Worm (Caenorhabditis elegans) whole organism, young adult: ENCODE data around the gene F38A6.4.

Experiments
- B0019.2 ChIP-seq: fragments of 200-800 bp; sonication (Bioruptor generic); conservative IDR thresholded peaks from 2 replicates; pipeline ENCODE4 v1.3.6; 2022; ENCODE audit warnings: missing genetic modification reagents, missing genetic modification characterization, missing compliant biosample characterization
- B0035.1 ChIP-seq: sonication (generic microtip); optimal IDR thresholded peaks from 2 replicates; lab custom pipeline; 2016; ENCODE audit warnings: missing genetic modification characterization, mild to moderate bottlenecking, missing compliant biosample characterization, missing genotype, missing genetic modification reagents
- B0261.1 ChIP-seq: sonication (generic microtip); optimal IDR thresholded peaks from 2 replicates; lab custom pipeline; 2016; ENCODE audit warnings: mild to moderate bottlenecking, missing genetic modification characterization, moderate library complexity, missing compliant biosample characterization
- D2030.7 ChIP-seq: fragments of 200-800 bp; sonication (Bioruptor generic); IDR thresholded peaks from 2 replicates; pipeline ENCODE4 v1.3.6; 2022; ENCODE audit warnings: missing genetic modification reagents, missing genetic modification characterization, missing compliant biosample characterization
- F10E7.11 ChIP-seq: sonication (generic microtip); optimal IDR thresholded peaks from 2 replicates; lab custom pipeline; 2017; ENCODE audit warnings: mild to moderate bottlenecking, missing genetic modification characterization, moderate library complexity, missing compliant biosample characterization
- F37B4.10 ChIP-seq: fragments of 200-800 bp; sonication (Bioruptor generic); IDR thresholded peaks from 2 replicates; pipeline ENCODE4 v1.3.6; 2022; ENCODE audit warnings: missing genetic modification characterization, missing compliant biosample characterization
- F52B5.7 ChIP-seq: sonication (generic microtip); optimal IDR thresholded peaks from 2 replicates; lab custom pipeline; 2016; ENCODE audit warnings: mild to moderate bottlenecking, missing genetic modification characterization, missing compliant biosample characterization
- K11D2.4 ChIP-seq: fragments of 200-800 bp; sonication (Bioruptor generic); IDR thresholded peaks from 2 replicates; pipeline ENCODE4 v1.3.6; 2022; ENCODE audit warnings: missing genetic modification reagents, missing genetic modification characterization, missing compliant biosample characterization
- K12H6.12 ChIP-seq: fragments of 200-800 bp; sonication (Bioruptor generic); optimal IDR thresholded peaks from 2 replicates; lab custom pipeline; 2018; ENCODE audit warnings: mild to moderate bottlenecking, missing genetic modification characterization, missing compliant biosample characterization
- Y53F4B.3 ChIP-seq: fragments of 200-800 bp; sonication (Bioruptor generic); IDR thresholded peaks from 2 replicates; pipeline ENCODE4 v1.3.6; 2022; ENCODE audit warnings: missing genetic modification reagents, missing genetic modification characterization, missing compliant biosample characterization
- akir-1 ChIP-seq: fragments of 200-800 bp; sonication (Bioruptor generic); optimal IDR thresholded peaks from 2 replicates; lab custom pipeline; 2018; ENCODE audit warnings: mild to moderate bottlenecking, missing genetic modification characterization, moderate library complexity, missing compliant biosample characterization
- aptf-2 ChIP-seq: fragments of 200-800 bp; sonication (Bioruptor generic); conservative IDR thresholded peaks from 2 replicates; pipeline ENCODE4 v1.3.6; 2022; ENCODE audit warnings: missing genetic modification reagents, missing genetic modification characterization, missing compliant biosample characterization
- aptf-3 ChIP-seq: fragments of 200-800 bp; sonication (Bioruptor generic); IDR thresholded peaks from 2 replicates; pipeline ENCODE4 v1.3.6; 2022; ENCODE audit warnings: missing genetic modification characterization, missing compliant biosample characterization
- athp-1 ChIP-seq: sonication (generic microtip); optimal IDR thresholded peaks from 2 replicates; lab custom pipeline; 2017; ENCODE audit warnings: mild to moderate bottlenecking, missing genetic modification characterization, missing compliant biosample characterization
- attf-5 ChIP-seq: fragments of 200-800 bp; sonication (Bioruptor generic); optimal IDR thresholded peaks from 2 replicates; lab custom pipeline; 2018; ENCODE audit warnings: mild to moderate bottlenecking, missing genetic modification characterization, missing compliant biosample characterization
- cebp-1 ChIP-seq, 2 experiments: fragments of 200-800 bp in 1 of 2; sonication (Bioruptor generic) in 1 of 2; sonication (generic microtip) in 1 of 2; IDR thresholded peaks in 1 of 2; optimal IDR thresholded peaks in 1 of 2; 2 replicates each; pipeline versions ENCODE4 v1.3.6 to Lab custom; 2017 to 2022; ENCODE audit warnings: missing compliant biosample characterization in 2 of 2, missing genetic modification characterization in 2 of 2, mild to moderate bottlenecking in 1 of 2, missing genetic modification reagents in 1 of 2, moderate library complexity in 1 of 2
- ceh-79 ChIP-seq: sonication (generic microtip); optimal IDR thresholded peaks from 2 replicates; lab custom pipeline; 2017; ENCODE audit warnings: mild to moderate bottlenecking, missing genetic modification characterization, missing compliant biosample characterization
- ceh-91 ChIP-seq: fragments of 200-800 bp; sonication (Bioruptor generic); IDR thresholded peaks from 2 replicates; pipeline ENCODE4 v1.3.6; 2022; ENCODE audit warnings: missing genetic modification reagents, missing genetic modification characterization, missing compliant biosample characterization
- dox-1 ChIP-seq: fragments of 200-800 bp; sonication (Bioruptor generic); IDR thresholded peaks from 2 replicates; pipeline ENCODE4 v1.3.6; 2022; ENCODE audit warnings: missing genetic modification reagents, missing genetic modification characterization, missing compliant biosample characterization
- dpff-1 ChIP-seq: sonication (generic microtip); optimal IDR thresholded peaks from 2 replicates; lab custom pipeline; 2017; ENCODE audit warnings: mild to moderate bottlenecking, missing genetic modification characterization, missing compliant biosample characterization
- egl-18 ChIP-seq: fragments of 200-800 bp; sonication (Bioruptor generic); IDR thresholded peaks from 2 replicates; pipeline ENCODE4 v1.3.6; 2022; ENCODE audit warnings: missing genetic modification reagents, missing genetic modification characterization, missing compliant biosample characterization
- egl-44 ChIP-seq: fragments of 200-800 bp; sonication (Bioruptor generic); IDR thresholded peaks from 2 replicates; pipeline ENCODE4 v1.3.6; 2022; ENCODE audit warnings: missing genetic modification reagents, missing genetic modification characterization, missing compliant biosample characterization
- ets-4 ChIP-seq: fragments of 200-800 bp; sonication (Bioruptor generic); optimal IDR thresholded peaks from 2 replicates; lab custom pipeline; 2018; ENCODE audit warnings: mild to moderate bottlenecking, missing genetic modification characterization, missing compliant biosample characterization
- fkh-3 ChIP-seq: sonication (generic microtip); optimal IDR thresholded peaks from 2 replicates; lab custom pipeline; 2016; ENCODE audit warnings: mild to moderate bottlenecking, missing genetic modification characterization, missing compliant biosample characterization
- gei-17 ChIP-seq: fragments of 200-800 bp; sonication (Bioruptor generic); optimal IDR thresholded peaks from 2 replicates; lab custom pipeline; 2018; ENCODE audit warnings: mild to moderate bottlenecking, missing genetic modification characterization, missing compliant biosample characterization
- him-1 ChIP-seq: sonication (generic microtip); optimal IDR thresholded peaks from 2 replicates; lab custom pipeline; 2016; ENCODE audit warnings: missing genotype, missing genetic modification reagents, missing genetic modification characterization, missing compliant biosample characterization
- hlh-12 ChIP-seq: sonication (generic microtip); optimal IDR thresholded peaks from 2 replicates; lab custom pipeline; 2016; ENCODE audit warnings: missing genetic modification characterization, missing compliant biosample characterization
- hmg-1.2 ChIP-seq: fragments of 200-800 bp; sonication (Bioruptor generic); IDR thresholded peaks from 2 replicates; pipeline ENCODE4 v1.3.6; 2022; ENCODE audit warnings: missing genetic modification reagents, missing genetic modification characterization, missing compliant biosample characterization
- hmg-20 ChIP-seq: fragments of 200-800 bp; sonication (Bioruptor generic); IDR thresholded peaks from 2 replicates; pipeline ENCODE4 v1.3.6; 2022; ENCODE audit warnings: missing genetic modification reagents, missing genetic modification characterization, missing compliant biosample characterization
- hrde-1 ChIP-seq: sonication (generic microtip); optimal IDR thresholded peaks from 2 replicates; lab custom pipeline; 2016; ENCODE audit warnings: missing genetic modification characterization, mild to moderate bottlenecking, missing compliant biosample characterization, moderate library complexity, missing genotype, missing genetic modification reagents, borderline replicate concordance
- lag-1 ChIP-seq: fragments of 200-800 bp; sonication (Bioruptor generic); IDR thresholded peaks from 2 replicates; pipeline ENCODE4 v1.3.6; 2022; ENCODE audit warnings: missing genetic modification reagents, missing genetic modification characterization, missing compliant biosample characterization
- lin-54 ChIP-seq: fragments of 200-800 bp; sonication (Bioruptor generic); optimal IDR thresholded peaks from 2 replicates; lab custom pipeline; 2018; ENCODE audit warnings: mild to moderate bottlenecking, missing genetic modification characterization, missing compliant biosample characterization
- madf-10 ChIP-seq: sonication (generic microtip); optimal IDR thresholded peaks from 2 replicates; lab custom pipeline; 2016; ENCODE audit warnings: mild to moderate bottlenecking, missing genetic modification characterization, missing compliant biosample characterization
- madf-3 ChIP-seq: fragments of 200-800 bp; sonication (Bioruptor generic); IDR thresholded peaks from 2 replicates; pipeline ENCODE4 v1.3.6; 2022; ENCODE audit warnings: missing genetic modification reagents, missing genetic modification characterization, missing compliant biosample characterization
- mxl-1 ChIP-seq: sonication (generic microtip); optimal IDR thresholded peaks from 2 replicates; lab custom pipeline; 2016; ENCODE audit warnings: missing genetic modification characterization, missing compliant biosample characterization
- nhr-90 ChIP-seq: sonication (generic microtip); optimal IDR thresholded peaks from 2 replicates; lab custom pipeline; 2016; ENCODE audit warnings: missing genotype, mild to moderate bottlenecking, missing genetic modification characterization, missing compliant biosample characterization
- pbrm-1 ChIP-seq: fragments of 200-800 bp; sonication (Bioruptor generic); IDR thresholded peaks from 2 replicates; pipeline ENCODE4 v1.3.6; 2022; ENCODE audit warnings: missing genetic modification reagents, missing genetic modification characterization, missing compliant biosample characterization
- pha-4 ChIP-seq: fragments of 150-350 bp; sonication (generic microtip); optimal IDR thresholded peaks from 2 replicates; lab custom pipeline; 2014; ENCODE audit warnings: missing biosample characterization, missing genetic modification reagents, missing genetic modification characterization
- repo-1 ChIP-seq: sonication (generic microtip); optimal IDR thresholded peaks from 2 replicates; lab custom pipeline; 2017; ENCODE audit warnings: mild to moderate bottlenecking, missing genetic modification characterization, missing compliant biosample characterization
- rpc-1 ChIP-seq, 2 experiments: fragments of 150-350 bp in 1 of 2; sonication (generic microtip) in 1 of 2; optimal IDR thresholded peaks; 2 replicates each; lab custom pipeline; 2014 to 2018; ENCODE audit warnings: missing biosample characterization in 1 of 2, missing genetic modification characterization in 1 of 2, missing genetic modification reagents in 1 of 2, missing genotype in 1 of 2
- snpc-1.3 ChIP-seq: sonication (generic microtip); optimal IDR thresholded peaks from 2 replicates; lab custom pipeline; 2017; ENCODE audit warnings: missing genetic modification characterization, mild to moderate bottlenecking, missing compliant biosample characterization, antibody characterized with exemption, moderate library complexity, missing genotype, missing genetic modification reagents; ENCODE audit not compliant: insufficient read depth
- snpc-3.4 ChIP-seq: sonication (generic microtip); optimal IDR thresholded peaks from 2 replicates; lab custom pipeline; 2017; ENCODE audit warnings: missing genetic modification characterization, mild to moderate bottlenecking, missing compliant biosample characterization, antibody characterized with exemption, moderate library complexity, missing genotype, missing genetic modification reagents
- snpc-4 ChIP-seq, 5 experiments: fragments of 150-350 bp in 1 of 5; sonication (generic microtip) in 4 of 5; optimal IDR thresholded peaks; 2 replicates each; lab custom pipeline; 2014 to 2018; ENCODE audit warnings: missing genetic modification characterization in 5 of 5, missing biosample characterization in 3 of 5, antibody characterized with exemption in 2 of 5, mild to moderate bottlenecking in 2 of 5, missing compliant biosample characterization in 2 of 5, missing genotype in 2 of 5, moderate library complexity in 2 of 5, missing genetic modification reagents in 1 of 5
- tbp1 ChIP-seq: fragments of 200-800 bp; sonication (Bioruptor generic); optimal IDR thresholded peaks from 2 replicates; lab custom pipeline; 2018; ENCODE audit warnings: mild to moderate bottlenecking, missing genetic modification characterization, missing compliant biosample characterization
- tlf-1 ChIP-seq: fragments of 200-800 bp; sonication (Bioruptor generic); optimal IDR thresholded peaks from 2 replicates; lab custom pipeline; 2018; ENCODE audit warnings: mild to moderate bottlenecking, missing genetic modification characterization, missing compliant biosample characterization
- unc-62 ChIP-seq: fragments of 150-350 bp; optimal IDR thresholded peaks from 2 replicates; lab custom pipeline; 2014; ENCODE audit warnings: missing biosample characterization, missing genetic modification reagents, missing genetic modification characterization
- zfh-2 ChIP-seq: fragments of 200-800 bp; sonication (Bioruptor generic); conservative IDR thresholded peaks from 2 replicates; pipeline ENCODE4 v1.3.6; 2022; ENCODE audit warnings: missing genetic modification reagents, missing genetic modification characterization, missing compliant biosample characterization

Gene F38A6.4

DNA sequence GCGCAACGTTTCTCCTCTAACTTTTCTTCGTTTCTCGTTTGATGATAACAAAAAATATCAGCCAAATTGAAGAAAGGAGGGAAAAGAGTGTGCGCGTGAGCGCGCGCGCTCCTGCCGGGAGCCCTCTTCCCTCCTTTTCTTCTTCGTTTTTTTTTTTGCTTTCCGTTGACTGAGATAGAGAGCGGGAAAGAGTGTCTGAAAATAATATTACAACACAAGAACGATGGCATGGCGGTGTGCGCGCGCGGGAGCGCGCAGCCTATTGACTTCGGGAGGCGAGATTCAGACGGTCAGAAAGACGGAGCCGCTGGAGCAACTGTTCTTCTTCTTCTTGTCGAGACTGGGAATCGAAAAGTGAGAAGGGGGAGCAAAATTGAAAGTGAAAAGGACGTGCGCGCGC, 18.6 kb upstream of the F38A6.4 start (continued):
- no peak for TF ChIP-seq akir-1 (GFP tag; lab: Kevin White, UChicago)
- no peak for TF ChIP-seq lag-1
- no peak for TF ChIP-seq snpc-3.4
- no peak for TF ChIP-seq tbp1 (GFP tag; lab: Kevin White, UChicago)
- TF ChIP-seq pbrm-1 (GFP tag; lab: Robert Waterston, UW): no peak
- TF ChIP-seq zfh-2: peak; percentile 97
- TF ChIP-seq ceh-91 (GFP tag; lab: Robert Waterston, UW): no peak
- TF ChIP-seq B0261.1 (tag; lab: Kevin White, UChicago): no peak
- TF ChIP-seq athp-1 (tag; lab: Kevin White, UChicago): no peak
- TF ChIP-seq cebp-1 (GFP tag; IDR thresholded peaks at IDR 0.05; lab: Robert Waterston, UW): no peak
- TF ChIP-seq cebp-1 (tag; optimal IDR thresholded peaks at IDR 0.05; lab: Kevin White, UChicago): peak; percentile 50
- TF ChIP-seq pha-4 (tag; lab: Kevin White, UChicago): no peak
- TF ChIP-seq snpc-1.3 (tag; lab: Kevin White, UChicago): no peak
- no peak for TF ChIP-seq egl-44 (GFP tag; lab: Robert Waterston, UW)
- no peak for TF ChIP-seq madf-3 (GFP tag; lab: Robert Waterston, UW)
- peak; percentile 22; the same call in 1 of the 2 replicates for TF ChIP-seq K11D2.4 (GFP tag; lab: Robert Waterston, UW)
- TF ChIP-seq aptf-3 (GFP tag; lab: Robert Waterston, UW): 0 out of 2 replicates have a peak, but pooled peaks have one; percentile 67
- TF ChIP-seq him-1 (tag; lab: Kevin White, UChicago): no peak
- TF ChIP-seq unc-62: no peak
- TF ChIP-seq snpc-4 (GFP tag; optimal IDR thresholded peaks at IDR 0.05; lab: Kevin White, UChicago): no peak
- peak in 1 of 4 experiments; percentile 11 for TF ChIP-seq snpc-4 (tag; optimal IDR thresholded peaks at IDR 0.05; lab: Kevin White, UChicago)
- TF ChIP-seq egl-18 (GFP tag; lab: Robert Waterston, UW): no peak
- no peak for TF ChIP-seq B0019.2 (GFP tag; lab: Robert Waterston, UW)
- TF ChIP-seq F10E7.11 (tag; lab: Kevin White, UChicago): no peak
- no peak for TF ChIP-seq tlf-1 (GFP tag; lab: Kevin White, UChicago)
- TF ChIP-seq K12H6.12 (tag; lab: Kevin White, UChicago): peak; percentile 74
- TF ChIP-seq fkh-3 (tag; lab: Kevin White, UChicago): no peak
- TF ChIP-seq dox-1: peak; percentile 56
- no peak; the same call in 1 of the 2 replicates for TF ChIP-seq hmg-1.2 (GFP tag; lab: Robert Waterston, UW)
- no peak for TF ChIP-seq mxl-1 (tag; lab: Kevin White, UChicago)
- TF ChIP-seq madf-10 (tag; lab: Kevin White, UChicago): peak; percentile 11
- TF ChIP-seq hmg-20: no peak
- TF ChIP-seq F37B4.10 (GFP tag; lab: Robert Waterston, UW): no peak
- TF ChIP-seq gei-17 (GFP tag; lab: Kevin White, UChicago): no peak
- no peak for TF ChIP-seq lin-54 (GFP tag; lab: Kevin White, UChicago)
- no peak for TF ChIP-seq D2030.7 (GFP tag; lab: Robert Waterston, UW)
- no peak for TF ChIP-seq dpff-1 (tag; lab: Kevin White, UChicago)
- TF ChIP-seq nhr-90 (tag; lab: Kevin White, UChicago): no peak
- TF ChIP-seq ets-4 (GFP tag; lab: Kevin White, UChicago): no peak
- TF ChIP-seq rpc-1 (optimal IDR thresholded peaks at IDR 0.05; lab: Kevin White, UChicago): no peak
- TF ChIP-seq rpc-1 (tag; optimal IDR thresholded peaks at IDR 0.05; lab: Kevin White, UChicago): no peak
- TF ChIP-seq hlh-12 (tag; lab: Kevin White, UChicago): no peak
- TF ChIP-seq attf-5: peak; percentile 41
- no peak for TF ChIP-seq hrde-1
- TF ChIP-seq B0035.1 (tag; lab: Kevin White, UChicago): no peak
- no peak for TF ChIP-seq F52B5.7 (tag; lab: Kevin White, UChicago)
- no peak for TF ChIP-seq Y53F4B.3 (GFP tag; lab: Robert Waterston, UW)
- no peak for TF ChIP-seq aptf-2 (GFP tag; lab: Robert Waterston, UW)
- TF ChIP-seq repo-1 (tag; lab: Kevin White, UChicago): no peak
- TF ChIP-seq ceh-79 (tag; lab: Kevin White, UChicago): no peak
- TF ChIP-seq, all 124 proteins: peak for 12
